Fruit fly (Drosophila melanogaster) whole organism, wandering third instar larva: Measurements from ENCODE around the gene CG12017.

Source experiments
- Abd-B ChIP-seq: fragments of >200 bp; optimal IDR thresholded peaks from 2 replicates; lab custom pipeline; 2017; ENCODE audit warnings: missing biosample characterization, missing genetic modification characterization
- CG32264 ChIP-seq: fragments of 200-800 bp; sonication (Bioruptor generic); optimal IDR thresholded peaks from 2 replicates; lab custom pipeline; 2016; ENCODE audit warnings: missing biosample characterization, missing genetic modification characterization
- CG9705 ChIP-seq: fragments of 200-800 bp; sonication (Bioruptor generic); optimal IDR thresholded peaks from 2 replicates; lab custom pipeline; 2018; ENCODE audit warnings: missing biosample characterization, mild to moderate bottlenecking, missing genetic modification characterization
- CrebA ChIP-seq: fragments of 200-800 bp; sonication (Bioruptor generic); optimal IDR thresholded peaks from 2 replicates; lab custom pipeline; 2016; ENCODE audit warnings: missing biosample characterization, mild to moderate bottlenecking, missing genetic modification characterization, borderline replicate concordance
- Dfd ChIP-seq: fragments of >200 bp; optimal IDR thresholded peaks from 2 replicates; lab custom pipeline; 2017; ENCODE audit warnings: missing biosample characterization, missing genetic modification characterization
- Dif ChIP-seq: fragments of 200-275, 200-300 bp; sonication (Bioruptor generic); optimal IDR thresholded peaks from 2 replicates; lab custom pipeline; 2018; ENCODE audit warnings: missing biosample characterization, missing genetic modification characterization; ENCODE audit not compliant: partially characterized antibody
- GATAd ChIP-seq: sonication (Bioruptor generic); optimal IDR thresholded peaks from 2 replicates; lab custom pipeline; 2016; ENCODE audit warnings: missing biosample characterization, missing genetic modification characterization
- HLH106 ChIP-seq: fragments of 200-800 bp; optimal IDR thresholded peaks from 3 replicates; lab custom pipeline; 2019; ENCODE audit warnings: missing biosample characterization, mild to moderate bottlenecking, missing genetic modification characterization, moderate library complexity
- Hnf4 ChIP-seq: fragments of 200-800 bp; sonication (Bioruptor generic); optimal IDR thresholded peaks from 2 replicates; lab custom pipeline; 2016; ENCODE audit warnings: missing biosample characterization, mild to moderate bottlenecking, missing genetic modification characterization
- Hr78 ChIP-seq: fragments of >200 bp; optimal IDR thresholded peaks from 2 replicates; lab custom pipeline; 2017; ENCODE audit warnings: missing biosample characterization, missing genetic modification characterization
- Hr83 ChIP-seq: fragments of 200-300 bp; sonication (Bioruptor generic); optimal IDR thresholded peaks from 2 replicates; lab custom pipeline; 2016; ENCODE audit warnings: missing biosample characterization, mild to moderate bottlenecking, missing genetic modification characterization, moderate library complexity; ENCODE audit not compliant: poor library complexity, severe bottlenecking
- Jra ChIP-seq: sonication (Bioruptor generic); optimal IDR thresholded peaks from 2 replicates; lab custom pipeline; 2016; ENCODE audit warnings: missing biosample characterization, missing genetic modification characterization
- Mio ChIP-seq: sonication (Bioruptor generic); optimal IDR thresholded peaks from 2 replicates; lab custom pipeline; 2016; ENCODE audit warnings: missing biosample characterization, missing genetic modification characterization
- Myc ChIP-seq: fragments of >200 bp; optimal IDR thresholded peaks from 2 replicates; lab custom pipeline; 2017
- N ChIP-seq: fragments of >200 bp; optimal IDR thresholded peaks from 2 replicates; lab custom pipeline; 2018; ENCODE audit warnings: missing biosample characterization, missing external identifiers, missing genetic modification characterization
- OdsH ChIP-seq: fragments of 200-800 bp; sonication (Bioruptor generic); optimal IDR thresholded peaks from 2 replicates; lab custom pipeline; 2016; ENCODE audit warnings: missing biosample characterization, mild to moderate bottlenecking, missing genetic modification characterization
- Rel ChIP-seq, 2 experiments: fragments of 200-800 bp; sonication (Bioruptor generic) in 1 of 2; optimal IDR thresholded peaks; 2 replicates in 1 of 2; 3 replicates in 1 of 2; lab custom pipeline; 2016 to 2019; ENCODE audit warnings: mild to moderate bottlenecking in 2 of 2, missing biosample characterization in 2 of 2, missing genetic modification characterization in 2 of 2, moderate library complexity in 1 of 2
- Sp1 ChIP-seq: fragments of 200-800 bp; sonication (Bioruptor generic); optimal IDR thresholded peaks from 3 replicates; lab custom pipeline; 2019; ENCODE audit warnings: missing biosample characterization, mild to moderate bottlenecking, missing genetic modification characterization, moderate library complexity
- Vsx2 ChIP-seq: fragments of 200-300, 225-300 bp; sonication (Bioruptor generic); optimal IDR thresholded peaks from 2 replicates; lab custom pipeline; 2018; ENCODE audit warnings: missing biosample characterization, missing genetic modification characterization; ENCODE audit not compliant: partially characterized antibody
- br ChIP-seq: fragments of 200-800 bp; sonication (Bioruptor generic); optimal IDR thresholded peaks from 2 replicates; lab custom pipeline; 2016; ENCODE audit warnings: missing biosample characterization, missing genetic modification characterization
- brk ChIP-seq: fragments of 200-800 bp; sonication (Bioruptor generic); optimal IDR thresholded peaks from 2 replicates; lab custom pipeline; 2016; ENCODE audit warnings: missing biosample characterization, mild to moderate bottlenecking, missing genetic modification characterization
- dl ChIP-seq, 2 experiments: fragments of 175-275, 200-275 bp in 1 of 2; fragments of 200-275 bp in 1 of 2; sonication (Bioruptor generic); optimal IDR thresholded peaks; lab custom pipeline; 2018; ENCODE audit warnings: mild to moderate bottlenecking in 2 of 2, missing biosample characterization in 2 of 2, missing genetic modification characterization in 2 of 2, moderate library complexity in 2 of 2; ENCODE audit not compliant: partially characterized antibody in 2 of 2, insufficient read depth in 1 of 2
- dmrt93B ChIP-seq: fragments of 200-800 bp; sonication (Bioruptor generic); optimal IDR thresholded peaks from 2 replicates; lab custom pipeline; 2018; ENCODE audit warnings: missing biosample characterization, mild to moderate bottlenecking, missing genetic modification characterization
- dsf ChIP-seq: sonication (Bioruptor generic); optimal IDR thresholded peaks from 2 replicates; lab custom pipeline; 2016; ENCODE audit warnings: missing biosample characterization, missing genetic modification characterization, borderline replicate concordance
- ey ChIP-seq: fragments of 200-800 bp; sonication (Bioruptor generic); optimal IDR thresholded peaks from 2 replicates; lab custom pipeline; 2016; ENCODE audit warnings: missing biosample characterization, missing genetic modification characterization
- foxo ChIP-seq, 2 experiments: fragments of 200-800 bp; sonication (Bioruptor generic); optimal IDR thresholded peaks; 2 replicates in 1 of 2; 3 replicates in 1 of 2; lab custom pipeline; 2016 to 2017; ENCODE audit warnings: missing biosample characterization in 2 of 2, missing genetic modification characterization in 2 of 2
- fru ChIP-seq: fragments of 200-800 bp; sonication (Bioruptor generic); optimal IDR thresholded peaks from 3 replicates; lab custom pipeline; 2016; ENCODE audit warnings: missing biosample characterization, mild to moderate bottlenecking, missing genetic modification characterization
- h ChIP-seq: fragments of 200-800 bp; sonication (Bioruptor generic); optimal IDR thresholded peaks from 3 replicates; lab custom pipeline; 2016; ENCODE audit warnings: missing biosample characterization, mild to moderate bottlenecking, missing genetic modification characterization
- jim ChIP-seq: fragments of 175-275, 200-325 bp; sonication (Bioruptor generic); optimal IDR thresholded peaks from 2 replicates; lab custom pipeline; 2016; ENCODE audit warnings: missing biosample characterization, mild to moderate bottlenecking, missing genetic modification characterization
- lola ChIP-seq: fragments of >200 bp; optimal IDR thresholded peaks from 2 replicates; lab custom pipeline; 2017; ENCODE audit warnings: missing biosample characterization, missing genetic modification characterization
- pan ChIP-seq: fragments of >200 bp; optimal IDR thresholded peaks from 2 replicates; lab custom pipeline; 2017
- psq ChIP-seq: fragments of 200-800 bp; sonication (Bioruptor generic); optimal IDR thresholded peaks from 3 replicates; lab custom pipeline; 2017; ENCODE audit warnings: missing biosample characterization, mild to moderate bottlenecking, missing genetic modification characterization, moderate library complexity
- rgr ChIP-seq: fragments of 200-800 bp; sonication (Bioruptor generic); optimal IDR thresholded peaks from 3 replicates; lab custom pipeline; 2016; ENCODE audit warnings: missing biosample characterization, mild to moderate bottlenecking, missing genetic modification characterization
- sage ChIP-seq: fragments of 200-800 bp; sonication (Bioruptor generic); optimal IDR thresholded peaks from 2 replicates; lab custom pipeline; 2016; ENCODE audit warnings: missing biosample characterization, mild to moderate bottlenecking, missing genetic modification characterization
- sv ChIP-seq: fragments of 200-800 bp; sonication (Bioruptor generic); optimal IDR thresholded peaks from 3 replicates; lab custom pipeline; 2016; ENCODE audit warnings: missing biosample characterization, missing genetic modification characterization
- tai ChIP-seq: sonication (Bioruptor generic); optimal IDR thresholded peaks from 2 replicates; lab custom pipeline; 2016; ENCODE audit warnings: missing biosample characterization, missing genetic modification characterization
- usp ChIP-seq: fragments of >200 bp; optimal IDR thresholded peaks from 2 replicates; lab custom pipeline; 2017; ENCODE audit warnings: missing biosample characterization, missing genetic modification characterization
- woc ChIP-seq: sonication (Bioruptor generic); optimal IDR thresholded peaks from 2 replicates; lab custom pipeline; 2016; ENCODE audit warnings: missing biosample characterization, mild to moderate bottlenecking, missing genetic modification characterization

Gene CG12017

DNA sequence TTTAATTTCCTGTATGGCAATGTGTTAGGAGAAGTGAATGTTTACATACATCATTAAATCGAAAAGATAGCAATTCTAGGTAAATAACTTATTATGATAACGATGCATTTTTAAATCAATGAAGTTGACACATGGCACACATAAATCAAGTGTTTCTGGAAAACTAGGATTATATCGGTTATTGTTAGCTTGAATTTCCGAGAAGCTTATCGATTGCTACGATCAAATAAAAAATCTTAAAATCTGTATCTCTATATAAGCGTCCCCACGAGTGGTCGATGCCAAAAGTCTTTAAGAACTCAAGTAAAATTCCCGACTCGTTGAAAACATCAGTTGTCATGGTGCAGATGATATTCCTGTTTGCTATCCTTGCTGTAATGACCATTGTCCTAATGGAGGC, 34.7 kb downstream of the CG12017 start, which contains the start of gene Drsl3:
Drsl3 (plus strand) TSS at position 301 of the 400 bp plus-strand sequence.
- no peak for TF ChIP-seq usp (GFP tag; lab: Kevin White, UChicago)
- no peak for TF ChIP-seq psq (GFP tag; lab: Kevin White, UChicago)
- no peak for TF ChIP-seq ey (GFP tag; lab: Kevin White, UChicago)
- no peak for TF ChIP-seq Myc (lab: Kevin White, UChicago)
- no peak for TF ChIP-seq tai
- no peak for TF ChIP-seq dl (GFP tag; optimal IDR thresholded peaks at IDR 0.05; lab: Kevin White, UChicago; ENCODE audit: insufficient read depth in 1 of 2, partially characterized antibody in 2 of 2)
- TF ChIP-seq sage (GFP tag; lab: Kevin White, UChicago), result no peak
- TF ChIP-seq N (GFP tag; lab: Kevin White, UChicago), result no peak
- no peak for TF ChIP-seq foxo (GFP tag; optimal IDR thresholded peaks at IDR 0.05; lab: Kevin White, UChicago)
- TF ChIP-seq, all 38 proteins: peak for 0

DNA sequence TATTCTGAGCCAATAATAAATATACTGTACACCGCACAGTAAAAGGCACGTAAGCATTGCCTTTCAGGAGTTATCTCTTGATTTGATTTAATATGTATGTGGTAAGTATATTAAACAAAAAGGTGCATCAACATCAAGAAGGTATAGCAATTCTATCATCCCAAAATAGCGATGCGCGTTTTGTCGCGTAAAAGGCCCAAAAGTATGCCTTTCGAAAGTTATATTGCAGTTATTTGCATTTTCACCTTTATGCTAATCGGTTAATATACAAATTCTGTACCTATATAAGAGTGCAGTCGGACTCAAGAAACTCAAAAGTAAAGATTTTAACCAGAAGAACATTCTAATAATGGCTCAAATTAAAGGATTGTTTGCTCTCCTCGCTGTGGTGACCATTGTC, 35.2 kb downstream of the CG12017 start, which contains the start of gene Drsl4:
Drsl4 (plus strand) TSS at position 333 of the 400 bp plus-strand sequence.
- TF ChIP-seq ey (GFP tag; lab: Kevin White, UChicago) (no peak), Hnf4 (GFP tag; lab: Kevin White, UChicago) (peak; percentile 9), sv (GFP tag; lab: Kevin White, UChicago) (no peak), dsf (no peak), Myc (lab: Kevin White, UChicago) (peak; percentile 68)

DNA sequence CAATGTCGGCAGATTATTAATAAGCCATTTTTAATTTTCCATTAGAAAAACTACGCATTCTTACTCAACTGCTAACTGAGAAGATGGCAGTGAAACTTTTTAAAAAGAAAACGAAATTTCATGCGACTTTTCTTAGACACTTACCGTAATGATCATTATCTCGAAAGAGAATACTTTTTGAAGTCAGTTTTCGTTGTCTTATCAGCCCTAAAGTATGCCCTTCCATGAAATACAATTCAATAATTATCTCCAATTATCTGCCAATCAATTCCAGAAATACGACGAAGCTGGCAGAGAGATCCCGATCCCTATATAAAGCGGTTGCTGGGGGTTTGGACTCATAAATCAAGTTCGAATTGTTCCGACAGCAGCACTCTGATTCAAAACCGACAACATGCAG, 36.4 kb downstream of the CG12017 start, which contains the start of gene Drsl5:
Drsl5 (plus strand) TSS at position 341 of the 400 bp plus-strand sequence.
- peak; percentile 24 for TF ChIP-seq Myc (lab: Kevin White, UChicago)
- no peak for TF ChIP-seq woc
- no peak for TF ChIP-seq Jra (GFP tag; lab: Kevin White, UChicago)
- TF ChIP-seq CG32264 (GFP tag; lab: Kevin White, UChicago), result no peak
- no peak for TF ChIP-seq foxo (GFP tag; optimal IDR thresholded peaks at IDR 0.05; lab: Kevin White, UChicago)

DNA sequence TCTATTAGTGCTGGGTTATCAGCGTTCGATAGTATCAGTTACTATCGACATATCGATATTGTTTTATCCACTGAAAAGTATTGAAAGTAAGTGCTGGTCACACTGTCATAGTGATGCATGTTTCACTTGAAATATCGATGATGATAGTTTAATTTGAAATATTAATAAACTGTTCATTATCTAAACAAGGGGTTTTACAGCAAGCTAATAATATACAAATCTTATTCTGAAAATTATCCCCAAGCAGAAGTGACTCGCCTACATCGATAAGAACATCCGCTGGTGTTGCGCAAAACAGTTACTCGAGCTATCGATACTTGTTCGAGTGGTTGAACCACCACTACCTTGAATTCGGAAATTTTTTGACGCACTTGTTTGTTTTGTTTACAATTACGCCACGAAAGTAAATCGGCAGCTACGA, 39.2 kb downstream of the CG12017 start, which contains the start of the genes PIG-C, CG12016 and Dpm2:
PIG-C (minus strand) TSS at position 10 of the 421 bp plus-strand sequence.
CG12016 (plus strand) TSS at position 333 of the 421 bp plus-strand sequence.
Dpm2 (plus strand) TSS at position 333 of the 421 bp plus-strand sequence.
- TF ChIP-seq HLH106 (tag; lab: Kevin White, UChicago), result peak; percentile 77
- TF ChIP-seq usp (GFP tag; lab: Kevin White, UChicago), result no peak
- TF ChIP-seq sv (GFP tag; lab: Kevin White, UChicago), result peak; percentile 59
- TF ChIP-seq pan (lab: Kevin White, UChicago), result no peak
- TF ChIP-seq CG9705, result peak; percentile 64
- TF ChIP-seq CrebA, result no peak
- TF ChIP-seq Rel (GFP tag; optimal IDR thresholded peaks at IDR 0.05; lab: Kevin White, UChicago), result no peak
- peak; percentile 63 for TF ChIP-seq Rel (tag; optimal IDR thresholded peaks at IDR 0.05; lab: Kevin White, UChicago)
- peak; percentile 94 for TF ChIP-seq woc
- TF ChIP-seq N (GFP tag; lab: Kevin White, UChicago), result no peak
- peak; percentile 53 for TF ChIP-seq CG32264 (GFP tag; lab: Kevin White, UChicago)
- no peak for TF ChIP-seq jim (GFP tag; lab: Kevin White, UChicago)
- no peak for TF ChIP-seq dl (GFP tag; optimal IDR thresholded peaks at IDR 0.05; lab: Kevin White, UChicago; ENCODE audit: insufficient read depth in 1 of 2, partially characterized antibody in 2 of 2)
- TF ChIP-seq rgr, result peak; percentile 77
- peak; percentile 27 for TF ChIP-seq dsf
- TF ChIP-seq Jra (GFP tag; lab: Kevin White, UChicago), result peak; percentile 84
- TF ChIP-seq tai, result no peak
- peak; percentile 76 for TF ChIP-seq fru (GFP tag; lab: Kevin White, UChicago)
- no peak for TF ChIP-seq Vsx2
- TF ChIP-seq ey (GFP tag; lab: Kevin White, UChicago), result peak; percentile 70
- TF ChIP-seq brk (GFP tag; lab: Kevin White, UChicago), result no peak
- peak; percentile 47 for TF ChIP-seq psq (GFP tag; lab: Kevin White, UChicago)
- no peak for TF ChIP-seq lola
- peak; percentile 74 for TF ChIP-seq br (GFP tag; lab: Kevin White, UChicago)
- no peak for TF ChIP-seq Dfd (GFP tag; lab: Kevin White, UChicago)
- peak; percentile 52 for TF ChIP-seq Myc (lab: Kevin White, UChicago)
- no peak for TF ChIP-seq GATAd (GFP tag; lab: Kevin White, UChicago)
- peak; percentile 84 for TF ChIP-seq Hnf4 (GFP tag; lab: Kevin White, UChicago)
- no peak for TF ChIP-seq Hr78 (GFP tag; lab: Kevin White, UChicago)
- peak; percentile 61 for TF ChIP-seq Sp1 (GFP tag; lab: Kevin White, UChicago)
- no peak for TF ChIP-seq dmrt93B (GFP tag; lab: Kevin White, UChicago)
- TF ChIP-seq Mio (GFP tag; lab: Kevin White, UChicago), result peak; percentile 1
- peak; percentile 18 for TF ChIP-seq Hr83
- peak; percentile 61 for TF ChIP-seq OdsH (GFP tag; lab: Kevin White, UChicago)
- no peak for TF ChIP-seq Dif (GFP tag; lab: Kevin White, UChicago)
- no peak for TF ChIP-seq Abd-B (GFP tag; lab: Kevin White, UChicago)
- no peak for TF ChIP-seq h (GFP tag; lab: Kevin White, UChicago)
- no peak for TF ChIP-seq sage (GFP tag; lab: Kevin White, UChicago)
- TF ChIP-seq foxo (GFP tag; optimal IDR thresholded peaks at IDR 0.05; lab: Kevin White, UChicago), result peak in 1 of 2 experiments; percentile 80
